Worm (Caenorhabditis elegans) whole organism, L1 larva: ENCODE results near the gene K09C6.9.

ENCODE experiments used
- alr-1 ChIP-seq: fragments of 200-800 bp; sonication (Bioruptor generic); optimal IDR thresholded peaks from 2 replicates; lab custom pipeline; 2018; ENCODE audit warnings: borderline replicate concordance, mild to moderate bottlenecking, missing genetic modification characterization, missing compliant biosample characterization
- ama-1 ChIP-seq: fragments of 150-350 bp; optimal IDR thresholded peaks from 2 replicates; lab custom pipeline; 2014
- ceh-82 ChIP-seq, 3 experiments: fragments of 150-350 bp in 1 of 3; sonication (generic microtip) in 2 of 3; optimal IDR thresholded peaks; 2 replicates each; lab custom pipeline; 2014 to 2017; ENCODE audit warnings: missing biosample characterization in 3 of 3, missing genetic modification characterization in 3 of 3
- efl-3 ChIP-seq: fragments of 200-800 bp; sonication (Bioruptor generic); optimal IDR thresholded peaks from 2 replicates; lab custom pipeline; 2018; ENCODE audit warnings: mild to moderate bottlenecking, missing genetic modification characterization, missing compliant biosample characterization
- fos-1 ChIP-seq: fragments of 150-350 bp; optimal IDR thresholded peaks from 2 replicates; lab custom pipeline; 2014; ENCODE audit warnings: missing biosample characterization, missing genetic modification characterization
- lin-15B ChIP-seq: fragments of 150-350 bp; sonication (generic microtip); optimal IDR thresholded peaks from 3 replicates; lab custom pipeline; 2014; ENCODE audit warnings: missing biosample characterization, missing genetic modification characterization
- nhr-20 ChIP-seq: sonication (generic microtip); optimal IDR thresholded peaks from 2 replicates; lab custom pipeline; 2016; ENCODE audit warnings: mild to moderate bottlenecking, missing genetic modification characterization, missing compliant biosample characterization
- nhr-90 ChIP-seq: sonication (generic microtip); optimal IDR thresholded peaks from 2 replicates; lab custom pipeline; 2016; ENCODE audit warnings: mild to moderate bottlenecking, missing genetic modification characterization, missing compliant biosample characterization; ENCODE audit not compliant: poor library complexity
- rnt-1 ChIP-seq: sonication (generic microtip); optimal IDR thresholded peaks from 2 replicates; lab custom pipeline; 2016; ENCODE audit warnings: mild to moderate bottlenecking, missing genetic modification characterization, moderate library complexity, missing compliant biosample characterization
- tbx-2 ChIP-seq: sonication (generic microtip); optimal IDR thresholded peaks from 2 replicates; lab custom pipeline; 2016; ENCODE audit warnings: missing genetic modification characterization, missing compliant biosample characterization
- unc-98 ChIP-seq: fragments of 200-800 bp; sonication (Bioruptor generic); IDR thresholded peaks from 2 replicates; pipeline ENCODE4 v1.3.6; 2022; ENCODE audit warnings: missing genetic modification characterization, missing compliant biosample characterization

- TF ChIP-seq fos-1 (tag; lab: Kevin White, UChicago) (no peak), ceh-82 (tag; optimal IDR thresholded peaks at IDR 0.05; lab: Kevin White, UChicago) (no peak), efl-3 (GFP tag; lab: Kevin White, UChicago) (no peak), alr-1 (no peak), ama-1 (lab: Kevin White, UChicago) (no peak), nhr-90 (tag; lab: Kevin White, UChicago) (no peak), lin-15B (tag; lab: Kevin White, UChicago) (no peak), tbx-2 (tag; lab: Kevin White, UChicago) (no peak), unc-98 (GFP tag; lab: Robert Waterston, UW) (no peak), nhr-20 (no peak), rnt-1 (no peak)
Measured at ce11 chrV:893437-894018, 38.7 kb upstream of the K09C6.9 start, which contains the start of the genes srlf-23 and srlf-20.
